Worm (Caenorhabditis elegans): ENCODE data around the gene DH11.2.

DH11.2 gene

ce11 chrII:7990192-7990591 lies 22.4 kb upstream of the DH11.2 start (continued):
- no peak for TF ChIP-seq snpc-1.3 (tag; optimal IDR thresholded peaks at IDR 0.05; ENCODE audit: insufficient read depth)

- TF ChIP-seq hrde-1 (tag; optimal IDR thresholded peaks at IDR 0.05; ENCODE audit: borderline replicate concordance) (no peak), hmg-1.2 (GFP tag; IDR thresholded peaks at IDR 0.05) (no peak), Y56A3A.18 (GFP tag; IDR thresholded peaks at IDR 0.05) (no peak), B0261.1 (tag; optimal IDR thresholded peaks at IDR 0.05) (no peak), hlh-26 (GFP tag; conservative IDR thresholded peaks at IDR 0.05) (no peak), nhr-27 (tag; optimal IDR thresholded peaks at IDR 0.05) (no peak), atf-7 (tag; optimal IDR thresholded peaks at IDR 0.05) (no peak), attf-5 (GFP tag; optimal IDR thresholded peaks at IDR 0.05) (no peak), ztf-3 (GFP tag; optimal IDR thresholded peaks at IDR 0.05) (no peak), ztf-18 (tag; optimal IDR thresholded peaks at IDR 0.05) (no peak), sdz-38 (tag; optimal IDR thresholded peaks at IDR 0.05) (no peak), F22D6.2 (tag; optimal IDR thresholded peaks at IDR 0.05) (no peak), madf-3 (GFP tag; IDR thresholded peaks at IDR 0.05) (no peak)
These were observed 21.3 kb upstream of the DH11.2 start for ce11 chrII:7991279-7991678.

ce11 chrII:8001428-8001827 lies 11.2 kb upstream of the DH11.2 start:
- TF ChIP-seq nhr-80 (tag; optimal IDR thresholded peaks at IDR 0.05) (peak; percentile 89), Y56A3A.18 (GFP tag; IDR thresholded peaks at IDR 0.05) (no peak), Y67H2A.10 (GFP tag; conservative IDR thresholded peaks at IDR 0.05) (no peak), repo-1 (tag; optimal IDR thresholded peaks at IDR 0.05) (no peak), ztf-18 (tag; optimal IDR thresholded peaks at IDR 0.05) (no peak)

- no peak for TF ChIP-seq snpc-1.3 (tag; optimal IDR thresholded peaks at IDR 0.05; ENCODE audit: insufficient read depth)
- TF ChIP-seq lag-1 (GFP tag; IDR thresholded peaks at IDR 0.05): no peak
- no peak for TF ChIP-seq hmg-1.2 (GFP tag; IDR thresholded peaks at IDR 0.05)
- no peak for TF ChIP-seq F33H1.4 (GFP tag; IDR thresholded peaks at IDR 0.05)
- no peak for TF ChIP-seq hlh-26 (GFP tag; conservative IDR thresholded peaks at IDR 0.05)
- no peak for TF ChIP-seq F10E7.11 (tag; optimal IDR thresholded peaks at IDR 0.05)
- no peak for TF ChIP-seq T26A5.8 (tag; optimal IDR thresholded peaks at IDR 0.05)
- TF ChIP-seq let-526 (GFP tag; IDR thresholded peaks at IDR 0.05): no peak
- no peak for TF ChIP-seq egl-44 (GFP tag; IDR thresholded peaks at IDR 0.05)
- no peak for TF ChIP-seq T07F8.4 (tag; optimal IDR thresholded peaks at IDR 0.05)
- TF ChIP-seq nhr-80 (tag; optimal IDR thresholded peaks at IDR 0.05): no peak
- TF ChIP-seq F37B4.10 (GFP tag; IDR thresholded peaks at IDR 0.05): no peak
- no peak for TF ChIP-seq bed-2 (GFP tag; IDR thresholded peaks at IDR 0.05)
- no peak for TF ChIP-seq egl-18 (GFP tag; IDR thresholded peaks at IDR 0.05)
These were observed 8.5 kb upstream of the DH11.2 start, which contains the start of gene pgp-11 for ce11 chrII:8004157-8004556. Gene pgp-11, minus strand, starts transcription at chrII:8004257.

ce11 chrII:8004752-8005151 lies 7.9 kb upstream of the DH11.2 start:
- TF ChIP-seq nhr-80 (tag; optimal IDR thresholded peaks at IDR 0.05) (peak; percentile 10), F37B4.10 (GFP tag; IDR thresholded peaks at IDR 0.05) (no peak)

ce11 chrII:8006962-8007361 lies 5.7 kb upstream of the DH11.2 start:
- TF ChIP-seq efl-1 (GFP tag; optimal IDR thresholded peaks at IDR 0.05) (no peak), nhr-90 (tag; optimal IDR thresholded peaks at IDR 0.05) (no peak), ceh-79 (tag; optimal IDR thresholded peaks at IDR 0.05) (no peak), snpc-3.4 (tag; optimal IDR thresholded peaks at IDR 0.05) (no peak), nhr-179 (tag; optimal IDR thresholded peaks at IDR 0.05) (no peak), xnd-1 (tag; optimal IDR thresholded peaks at IDR 0.05) (no peak), Y56A3A.18 (GFP tag; IDR thresholded peaks at IDR 0.05) (no peak), F22D6.2 (tag; optimal IDR thresholded peaks at IDR 0.05) (no peak), hsf-1 (GFP tag; IDR thresholded peaks at IDR 0.05) (no peak), ztf-3 (GFP tag; optimal IDR thresholded peaks at IDR 0.05) (no peak), gei-17 (GFP tag; optimal IDR thresholded peaks at IDR 0.05) (no peak), tbx-9 (tag; optimal IDR thresholded peaks at IDR 0.05; ENCODE audit: borderline replicate concordance) (no peak), F52B5.7 (tag; optimal IDR thresholded peaks at IDR 0.05) (no peak), madf-3 (GFP tag; IDR thresholded peaks at IDR 0.05) (no peak)
